Fruit fly (Drosophila melanogaster) whole organism, embryonic: ENCODE measurements around the gene CG3342.

Experiments
- Atf3 ChIP-seq: fragments of 200-800 bp; sonication (Bioruptor generic); optimal IDR thresholded peaks from 3 replicates; lab custom pipeline; 2016; ENCODE audit warnings: missing biosample characterization, missing genetic modification characterization
- CG13894 ChIP-seq: fragments of 200-800 bp; sonication (Bioruptor generic); optimal IDR thresholded peaks from 3 replicates; lab custom pipeline; 2018; ENCODE audit warnings: missing biosample characterization, mild to moderate bottlenecking, missing genetic modification characterization, moderate library complexity
- CG15269 ChIP-seq: fragments of 200-800 bp; sonication (Bioruptor generic); optimal IDR thresholded peaks from 2 replicates; lab custom pipeline; 2018; ENCODE audit warnings: missing biosample characterization, mild to moderate bottlenecking, missing genetic modification characterization, moderate library complexity
- CG4404 ChIP-seq: fragments of 200-800 bp; sonication (Bioruptor generic); IDR thresholded peaks from 2 replicates; pipeline ENCODE4 v1.3.6; 2022; ENCODE audit warnings: missing biosample characterization, missing genetic modification characterization
- Ets97D ChIP-seq: fragments of 200-800 bp; sonication (Bioruptor generic); optimal IDR thresholded peaks from 3 replicates; lab custom pipeline; 2016; ENCODE audit warnings: missing biosample characterization, missing genetic modification characterization
- Sox102F ChIP-seq: fragments of 200-800 bp; sonication (Bioruptor generic); optimal IDR thresholded peaks from 2 replicates; lab custom pipeline; 2018; ENCODE audit warnings: missing biosample characterization, mild to moderate bottlenecking, missing genetic modification characterization, moderate library complexity
- bbx ChIP-seq: fragments of 200-800 bp; sonication (Bioruptor generic); IDR thresholded peaks from 2 replicates; pipeline ENCODE4 v1.3.6; 2022; ENCODE audit warnings: missing biosample characterization, missing genetic modification characterization; ENCODE audit not compliant: partially characterized antibody
- so ChIP-seq: fragments of 200-800 bp; sonication (Bioruptor generic); IDR thresholded peaks from 3 replicates; pipeline ENCODE4 v1.3.6; 2022; ENCODE audit warnings: missing biosample characterization, missing genetic modification characterization
- wor ChIP-seq: fragments of 200-800 bp; sonication (Bioruptor generic); IDR thresholded peaks from 2 replicates; pipeline ENCODE4 v1.3.6; 2022; ENCODE audit warnings: missing biosample characterization, missing genetic modification characterization

DNA sequence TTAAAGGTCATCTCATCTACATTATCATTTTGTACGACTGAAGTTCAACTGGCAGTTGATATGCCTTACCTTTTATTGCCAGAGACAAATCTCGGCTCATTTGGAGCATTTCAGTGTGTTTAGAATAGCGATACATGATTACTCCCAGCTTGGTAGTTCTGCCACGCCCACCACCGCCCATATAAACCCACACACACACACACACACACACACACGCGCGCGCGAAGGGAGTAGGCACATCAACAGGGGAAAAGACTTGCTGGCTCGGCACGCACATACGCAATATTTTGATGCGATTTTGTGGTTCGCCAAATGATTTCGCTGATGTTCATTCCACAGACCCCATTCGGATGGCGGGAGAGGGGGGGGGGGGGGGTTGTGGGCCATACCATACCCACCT is 14.5 kb downstream of the CG3342 start:
- TF ChIP-seq so (GFP tag; lab: Robert Waterston, UW) = no peak
- no peak for TF ChIP-seq bbx (GFP tag; lab: Robert Waterston, UW)
- no peak for TF ChIP-seq CG4404
- TF ChIP-seq CG13894 (tag; lab: Kevin White, UChicago) = no peak
- TF ChIP-seq Ets97D (GFP tag; lab: Kevin White, UChicago) = no peak
- TF ChIP-seq wor (GFP tag; lab: Robert Waterston, UW) = no peak
- TF ChIP-seq Sox102F (GFP tag; lab: Kevin White, UChicago) = no peak
- TF ChIP-seq Atf3 = no peak
- no peak for TF ChIP-seq CG15269 (tag; lab: Kevin White, UChicago)
